Fruit fly (Drosophila melanogaster): Measurements from ENCODE around the gene Vps15.

Vps15 gene

dm6 chr3R:9229996-9230601 is 15.6 kb downstream of the Vps15 start (continued):
- TF ChIP-seq CG17568 (GFP tag; optimal IDR thresholded peaks at IDR 0.05): peak; percentile 24
- no peak for TF ChIP-seq Dfd (GFP tag; optimal IDR thresholded peaks at IDR 0.05)
- TF ChIP-seq CG14441 (GFP tag; IDR thresholded peaks at IDR 0.05): no peak
- TF ChIP-seq cg (GFP tag; optimal IDR thresholded peaks at IDR 0.05): no peak
- peak; percentile 25 for TF ChIP-seq az2 (GFP tag; optimal IDR thresholded peaks at IDR 0.05)
- peak; percentile 2 for TF ChIP-seq BtbVII (GFP tag; optimal IDR thresholded peaks at IDR 0.05)
- peak; percentile 26 for TF ChIP-seq CG12391 (tag; optimal IDR thresholded peaks at IDR 0.05)
- 0 out of 2 replicates have a peak, but pooled peaks have one; percentile 22 for TF ChIP-seq Ada2b (GFP tag; IDR thresholded peaks at IDR 0.05)
- peak; percentile 19 for TF ChIP-seq Vsx1 (GFP tag; optimal IDR thresholded peaks at IDR 0.05)

dm6 chr3R:9229075-9229835 is 16.4 kb downstream of the Vps15 start:
- TF ChIP-seq zen (tag; optimal IDR thresholded peaks at IDR 0.05): peak; percentile 67
- peak; percentile 34 for TF ChIP-seq Deaf1 (tag; optimal IDR thresholded peaks at IDR 0.05)
- TF ChIP-seq Hr3 (GFP tag; optimal IDR thresholded peaks at IDR 0.05): peak; percentile 76
- TF ChIP-seq chn (GFP tag; optimal IDR thresholded peaks at IDR 0.05): peak; percentile 57
- TF ChIP-seq CG9437 (GFP tag; optimal IDR thresholded peaks at IDR 0.05): peak; percentile 65
- peak; percentile 90 for TF ChIP-seq CG10979 (tag; optimal IDR thresholded peaks at IDR 0.05)
- peak; percentile 77 for TF ChIP-seq tin (GFP tag; optimal IDR thresholded peaks at IDR 0.05)
- no peak for TF ChIP-seq CG4328 (GFP tag; optimal IDR thresholded peaks at IDR 0.05)
- TF ChIP-seq tio (GFP tag; optimal IDR thresholded peaks at IDR 0.05): peak; percentile 76
- TF ChIP-seq maf-S (GFP tag; optimal IDR thresholded peaks at IDR 0.05): peak; percentile 67
- TF ChIP-seq CG8944 (GFP tag; optimal IDR thresholded peaks at IDR 0.05): peak; percentile 76
- no peak for TF ChIP-seq MBD-R2 (GFP tag; IDR thresholded peaks at IDR 0.05)
- peak; percentile 77 for TF ChIP-seq CG12155 (GFP tag; optimal IDR thresholded peaks at IDR 0.05)
- peak; percentile 59 for TF ChIP-seq CG12659 (GFP tag; optimal IDR thresholded peaks at IDR 0.05)
- peak; percentile 90 for TF ChIP-seq CG2712 (tag; optimal IDR thresholded peaks at IDR 0.05)
- peak; percentile 58 for TF ChIP-seq pb (GFP tag; optimal IDR thresholded peaks at IDR 0.05)
- no peak for TF ChIP-seq Lim3 (GFP tag; IDR thresholded peaks at IDR 0.05)
- TF ChIP-seq CG32767 (GFP tag; IDR thresholded peaks at IDR 0.05): no peak
- peak; percentile 55 for TF ChIP-seq sens-2 (GFP tag; IDR thresholded peaks at IDR 0.05)
- TF ChIP-seq gro (GFP tag; optimal IDR thresholded peaks at IDR 0.05): peak; percentile 36
- peak; percentile 71 for TF ChIP-seq Rx (GFP tag; IDR thresholded peaks at IDR 0.05)
- peak; percentile 49 for TF ChIP-seq cato (GFP tag; optimal IDR thresholded peaks at IDR 0.05; ENCODE audit: borderline replicate concordance)
- no peak for TF ChIP-seq CG7271 (tag; optimal IDR thresholded peaks at IDR 0.05)
- TF ChIP-seq H15 (GFP tag; IDR thresholded peaks at IDR 0.05): peak; percentile 67; the same call in 1 of the 3 replicates
- TF ChIP-seq CG3838 (GFP tag; optimal IDR thresholded peaks at IDR 0.05): no peak
- peak; percentile 66 for TF ChIP-seq HLH3B (GFP tag; IDR thresholded peaks at IDR 0.05)
- peak; percentile 92 for TF ChIP-seq pnt (GFP tag; optimal IDR thresholded peaks at IDR 0.05)
- TF ChIP-seq CG14441 (GFP tag; IDR thresholded peaks at IDR 0.05): peak; percentile 65
- TF ChIP-seq gce (GFP tag; IDR thresholded peaks at IDR 0.05): peak; percentile 62; the same call in 1 of the 3 replicates
- TF ChIP-seq Adf1 (GFP tag; IDR thresholded peaks at IDR 0.05): no peak
- TF ChIP-seq nau (GFP tag; optimal IDR thresholded peaks at IDR 0.05): peak; percentile 29
- peak; percentile 62 for TF ChIP-seq Aef1 (GFP tag; IDR thresholded peaks at IDR 0.05)
- TF ChIP-seq Bteb2 (GFP tag; optimal IDR thresholded peaks at IDR 0.05): peak; percentile 62
- peak; percentile 91 for TF ChIP-seq CG17328 (GFP tag; IDR thresholded peaks at IDR 0.05)
- peak; percentile 71 to 88 for TF ChIP-seq Pdp1 (GFP tag; optimal IDR thresholded peaks at IDR 0.05)
- peak; percentile 85 for TF ChIP-seq CG4360 (GFP tag; IDR thresholded peaks at IDR 0.05)
- no peak for TF ChIP-seq zen2 (GFP tag; IDR thresholded peaks at IDR 0.05; ENCODE audit: partially characterized antibody)
- TF ChIP-seq wdn (GFP tag; IDR thresholded peaks at IDR 0.05): no peak
- TF ChIP-seq CG5245 (GFP tag; optimal IDR thresholded peaks at IDR 0.05): peak; percentile 75
- TF ChIP-seq CG13894 (tag; optimal IDR thresholded peaks at IDR 0.05): no peak

Measured in whole organism, embryonic.